Worm (Caenorhabditis elegans) whole organism, L1 larva: Measurements from ENCODE around the gene Y6G8.6.
"Not testable (repeated sequence)": the region's sequence is repeated elsewhere in the genome, so short reads cannot be mapped to it uniquely, and the experiment has no call there.

Experiments used
- aly-2 ChIP-seq: fragments of 150-350 bp; optimal IDR thresholded peaks from 2 replicates; lab custom pipeline; 2014; ENCODE audit warnings: missing biosample characterization, missing genetic modification characterization
- ama-1 ChIP-seq: fragments of 150-350 bp; optimal IDR thresholded peaks from 2 replicates; lab custom pipeline; 2014
- ceh-8 ChIP-seq: fragments of 200-800 bp; sonication (Bioruptor generic); optimal IDR thresholded peaks from 2 replicates; lab custom pipeline; 2018; ENCODE audit warnings: mild to moderate bottlenecking, missing genetic modification characterization, moderate library complexity, missing compliant biosample characterization
- ces-1 ChIP-seq: fragments of 150-350 bp; optimal IDR thresholded peaks from 2 replicates; lab custom pipeline; 2014; ENCODE audit warnings: missing biosample characterization, missing genetic modification reagents, missing genetic modification characterization
- dpl-1 ChIP-seq, 3 experiments: fragments of 150-350 bp in 2 of 3; sonication (generic microtip) in 1 of 3; optimal IDR thresholded peaks; 2 replicates each; lab custom pipeline; 2014 to 2017; ENCODE audit warnings: missing biosample characterization in 3 of 3, missing genetic modification characterization in 3 of 3, missing genetic modification reagents in 3 of 3
- efl-1 ChIP-seq, 4 experiments: fragments of 150-350 bp; optimal IDR thresholded peaks in 3 of 4; peaks in 1 of 4; 1 replicate in 1 of 4; 2 replicates in 3 of 4; lab custom pipeline; 2014; ENCODE audit warnings: missing biosample characterization in 2 of 4, missing genetic modification characterization in 2 of 4, missing genetic modification reagents in 2 of 4
- egl-13 ChIP-seq: sonication (generic microtip); optimal IDR thresholded peaks from 2 replicates; lab custom pipeline; 2016; ENCODE audit warnings: missing genotype, missing genetic modification reagents, missing genetic modification characterization, missing compliant biosample characterization
- elt-2 ChIP-seq: sonication (generic microtip); optimal IDR thresholded peaks from 2 replicates; lab custom pipeline; 2016; ENCODE audit warnings: missing genetic modification characterization, mild to moderate bottlenecking, inconsistent platforms, missing compliant biosample characterization, missing genetic modification reagents
- fkh-10 ChIP-seq: sonication (generic microtip); optimal IDR thresholded peaks from 2 replicates; lab custom pipeline; 2017; ENCODE audit warnings: missing biosample characterization, missing genetic modification reagents, missing genetic modification characterization
- hpl-2 ChIP-seq: fragments of 150-350 bp; optimal IDR thresholded peaks from 2 replicates; lab custom pipeline; 2014; ENCODE audit warnings: missing biosample characterization, missing genetic modification reagents, missing genetic modification characterization
- isw-1 ChIP-seq: fragments of 200-800 bp; sonication (Bioruptor generic); IDR thresholded peaks from 2 replicates; pipeline ENCODE4 v1.3.6; 2022; ENCODE audit warnings: missing genetic modification characterization, missing compliant biosample characterization
- lin-39 ChIP-seq: fragments of 150-350 bp; optimal IDR thresholded peaks from 2 replicates; lab custom pipeline; 2014; ENCODE audit warnings: missing biosample characterization, missing genetic modification reagents, missing genetic modification characterization
- mab-9 ChIP-seq: fragments of 200-800 bp; sonication (Bioruptor generic); IDR thresholded peaks from 2 replicates; pipeline ENCODE4 v1.3.6; 2022; ENCODE audit warnings: missing genetic modification reagents, missing genetic modification characterization, missing compliant biosample characterization
- mdl-1 ChIP-seq, 2 experiments: fragments of 150-350 bp; optimal IDR thresholded peaks; 2 replicates each; lab custom pipeline; 2014 to 2017; ENCODE audit warnings: missing biosample characterization in 2 of 2, missing genetic modification characterization in 2 of 2, inconsistent platforms in 1 of 2
- mef-2 ChIP-seq: fragments of 150-350 bp; optimal IDR thresholded peaks from 2 replicates; lab custom pipeline; 2014; ENCODE audit warnings: missing biosample characterization, missing genetic modification characterization
- nhr-19 ChIP-seq: fragments of 200-800 bp; sonication (Bioruptor generic); conservative IDR thresholded peaks from 2 replicates; pipeline ENCODE4 v1.3.6; 2022; ENCODE audit warnings: missing genetic modification characterization, missing compliant biosample characterization
- nhr-71 ChIP-seq: sonication (generic microtip); optimal IDR thresholded peaks from 2 replicates; lab custom pipeline; 2016; ENCODE audit warnings: mild to moderate bottlenecking, missing genetic modification characterization, moderate library complexity, missing compliant biosample characterization
- nhr-76 ChIP-seq: sonication (generic microtip); optimal IDR thresholded peaks from 2 replicates; lab custom pipeline; 2017; ENCODE audit warnings: missing biosample characterization, missing genetic modification characterization
- pag-3 ChIP-seq: sonication (generic microtip); optimal IDR thresholded peaks from 2 replicates; lab custom pipeline; 2017; ENCODE audit warnings: missing genetic modification characterization, mild to moderate bottlenecking, missing compliant biosample characterization, antibody characterized with exemption, borderline replicate concordance; ENCODE audit not compliant: insufficient read depth
- snu-23 ChIP-seq: sonication (generic microtip); optimal IDR thresholded peaks from 2 replicates; lab custom pipeline; 2016; ENCODE audit warnings: missing genetic modification characterization, missing compliant biosample characterization
- sox-4 ChIP-seq: sonication (generic microtip); optimal IDR thresholded peaks from 2 replicates; lab custom pipeline; 2016; ENCODE audit warnings: missing genetic modification characterization, missing compliant biosample characterization
- sup-37 ChIP-seq: fragments of 200-800 bp; sonication (Bioruptor generic); optimal IDR thresholded peaks from 2 replicates; lab custom pipeline; 2018; ENCODE audit warnings: mild to moderate bottlenecking, missing genetic modification characterization, missing compliant biosample characterization
- swsn-7 ChIP-seq: sonication (generic microtip); optimal IDR thresholded peaks from 2 replicates; lab custom pipeline; 2016; ENCODE audit warnings: missing genetic modification characterization, missing compliant biosample characterization
- tlp-1 ChIP-seq: fragments of 150-350 bp; optimal IDR thresholded peaks from 2 replicates; lab custom pipeline; 2014; ENCODE audit warnings: missing biosample characterization, missing genetic modification characterization
- unc-130 ChIP-seq: fragments of 150-350 bp; optimal IDR thresholded peaks from 2 replicates; lab custom pipeline; 2017; ENCODE audit warnings: missing biosample characterization, missing genetic modification characterization, inconsistent platforms
- unc-30 ChIP-seq: sonication (generic microtip); optimal IDR thresholded peaks from 2 replicates; lab custom pipeline; 2017; ENCODE audit warnings: missing biosample characterization, missing genetic modification characterization
- unc-98 ChIP-seq: fragments of 200-800 bp; sonication (Bioruptor generic); IDR thresholded peaks from 2 replicates; pipeline ENCODE4 v1.3.6; 2022; ENCODE audit warnings: missing genetic modification characterization, missing compliant biosample characterization
- xbp-1 ChIP-seq: sonication (generic microtip); optimal IDR thresholded peaks from 2 replicates; lab custom pipeline; 2016; ENCODE audit warnings: missing genetic modification characterization, missing compliant biosample characterization
- zip-4 ChIP-seq: fragments of 200-800 bp; sonication (Bioruptor generic); optimal IDR thresholded peaks from 2 replicates; lab custom pipeline; 2018; ENCODE audit warnings: mild to moderate bottlenecking, missing genetic modification characterization, moderate library complexity, missing compliant biosample characterization
- ztf-4 ChIP-seq: fragments of 150-350 bp; optimal IDR thresholded peaks from 2 replicates; lab custom pipeline; 2014; ENCODE audit warnings: missing biosample characterization, missing genetic modification characterization

Gene Y6G8.6

DNA sequence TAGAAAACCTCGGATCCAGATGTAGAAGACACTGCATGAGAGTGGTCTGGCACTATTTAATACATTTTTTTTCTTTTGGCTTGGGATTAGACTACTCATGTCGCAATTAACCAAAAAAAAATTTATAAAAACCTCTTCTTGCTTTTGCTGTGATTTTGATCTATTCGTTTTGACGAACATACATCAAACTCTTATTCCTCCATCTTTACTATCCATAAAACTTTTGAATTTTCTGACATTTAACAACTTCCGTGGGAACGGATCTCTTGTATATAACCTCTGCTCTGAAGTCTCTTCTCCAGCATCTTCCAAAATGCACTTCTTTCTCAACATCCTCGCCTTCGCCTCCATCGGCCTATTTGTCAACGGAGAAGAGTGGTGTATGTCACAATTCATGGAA, 10.7 kb downstream of the Y6G8.6 start, which contains the start of gene Y6G8.16:
Gene Y6G8.16 (plus strand): TSS at position 301 of the 400 bp plus-strand sequence.
- not testable (repeated sequence) for TF ChIP-seq lin-39 (tag; lab: Kevin White, UChicago); zip-4 (GFP tag; lab: Kevin White, UChicago); dpl-1 (GFP tag; optimal IDR thresholded peaks at IDR 0.05; lab: Kevin White, UChicago)

- no peak for TF ChIP-seq ztf-4
- no peak for TF ChIP-seq unc-30 (tag; lab: Kevin White, UChicago)
- no peak for TF ChIP-seq nhr-71 (tag; lab: Kevin White, UChicago)
- TF ChIP-seq isw-1 (GFP tag; lab: Robert Waterston, UW): no peak
- no peak for TF ChIP-seq mef-2 (tag; lab: Kevin White, UChicago)
- TF ChIP-seq sox-4 (tag; lab: Kevin White, UChicago): no peak
- no peak for TF ChIP-seq swsn-7 (tag; lab: Kevin White, UChicago)
- no peak for TF ChIP-seq fkh-10 (GFP tag; lab: Kevin White, UChicago)
- no peak for TF ChIP-seq sup-37 (GFP tag; lab: Kevin White, UChicago)
Observed at ce11 chrV:17601520-17601919, 15.2 kb downstream of the Y6G8.6 start, which contains the start of gene ztf-25. ztf-25 (plus strand) TSS chrV:17601820.

- TF ChIP-seq unc-30 (tag; lab: Kevin White, UChicago) (no peak), elt-2 (tag; lab: Kevin White, UChicago) (peak; percentile 52)
Observed at ce11 chrV:17598810-17599209, 17.9 kb downstream of the Y6G8.6 start, which contains the start of gene Y6G8.2. Y6G8.2 (minus strand) TSS chrV:17598956.

ce11 chrV:17595691-17596090, 21.0 kb downstream of the Y6G8.6 start:
- TF ChIP-seq unc-130: no peak
- no peak for TF ChIP-seq xbp-1 (tag; lab: Kevin White, UChicago)
- no peak for TF ChIP-seq ama-1 (lab: Kevin White, UChicago)
- no peak for TF ChIP-seq tlp-1 (tag; lab: Kevin White, UChicago)
- TF ChIP-seq mdl-1 (tag; optimal IDR thresholded peaks at IDR 0.05; lab: Kevin White, UChicago): no peak
- no peak for TF ChIP-seq zip-4 (GFP tag; lab: Kevin White, UChicago)
- TF ChIP-seq snu-23 (GFP tag; lab: Kevin White, UChicago): no peak
- no peak for TF ChIP-seq hpl-2
- TF ChIP-seq ces-1 (GFP tag; lab: Kevin White, UChicago): no peak
- no peak for TF ChIP-seq unc-98 (GFP tag; lab: Robert Waterston, UW)
- TF ChIP-seq swsn-7 (tag; lab: Kevin White, UChicago): no peak
- TF ChIP-seq mab-9 (GFP tag; lab: Robert Waterston, UW): no peak

- TF ChIP-seq ceh-8 (GFP tag; lab: Kevin White, UChicago); nhr-76 (tag; lab: Kevin White, UChicago); egl-13 (tag; lab: Kevin White, UChicago): not testable (repeated sequence)
Observed at ce11 chrV:17584352-17584843, 32.3 kb downstream of the Y6G8.6 start, which contains the start of gene fbxa-133. fbxa-133 (plus strand) TSS chrV:17584793.

DNA sequence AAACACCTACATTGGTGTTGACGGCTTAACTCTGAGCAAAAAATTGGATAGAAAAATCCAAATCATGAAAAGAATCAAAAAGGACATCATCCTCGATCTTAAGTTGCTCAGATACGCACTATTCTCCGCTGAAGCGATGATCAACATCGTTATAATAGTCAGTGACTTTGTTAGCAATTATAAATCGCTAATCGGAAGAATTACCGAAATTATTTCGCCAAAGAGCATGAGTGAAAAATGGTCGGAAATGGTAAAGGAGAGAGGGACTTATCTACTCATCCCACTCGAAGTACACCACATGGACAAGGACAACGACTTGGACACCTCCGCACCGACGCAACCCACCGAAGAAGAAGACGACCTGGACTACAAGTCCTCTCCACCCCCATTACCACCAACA, 36.7 kb downstream of the Y6G8.6 start:
- no peak for TF ChIP-seq nhr-19
- no peak for TF ChIP-seq efl-1 (optimal IDR thresholded peaks at IDR 0.05; lab: Kevin White, UChicago)
- TF ChIP-seq efl-1 (GFP tag; optimal IDR thresholded peaks at IDR 0.05 in 1 of 2; lab: Kevin White, UChicago): peak in 1 of 2 experiments; percentile 63
- TF ChIP-seq aly-2 (tag; lab: Kevin White, UChicago): no peak
- TF ChIP-seq pag-3 (tag; lab: Kevin White, UChicago): no peak
- TF ChIP-seq, all 84 proteins: peak for 1
